Worm (Caenorhabditis elegans) whole organism, L2 larva: ENCODE data around the gene nlp-17.

Source experiments
- Y55F3AM.14 ChIP-seq: fragments of 200-800 bp; sonication (Bioruptor generic); optimal IDR thresholded peaks from 2 replicates; lab custom pipeline; 2018; ENCODE audit warnings: mild to moderate bottlenecking, missing genetic modification characterization, missing compliant biosample characterization
- aly-2 ChIP-seq: fragments of 150-350 bp; optimal IDR thresholded peaks from 2 replicates; lab custom pipeline; 2014; ENCODE audit warnings: missing biosample characterization, missing genetic modification characterization
- blmp-1 ChIP-seq: sonication (generic microtip); optimal IDR thresholded peaks from 2 replicates; lab custom pipeline; 2017; ENCODE audit warnings: missing genetic modification characterization, mild to moderate bottlenecking, missing compliant biosample characterization, antibody characterized with exemption, moderate library complexity; ENCODE audit not compliant: insufficient read depth
- elt-1 ChIP-seq: fragments of 150-350 bp; optimal IDR thresholded peaks from 2 replicates; lab custom pipeline; 2014; ENCODE audit warnings: missing biosample characterization, missing genetic modification characterization
- elt-3 ChIP-seq: sonication (generic microtip); optimal IDR thresholded peaks from 2 replicates; lab custom pipeline; 2017; ENCODE audit warnings: missing biosample characterization, missing genetic modification characterization
- fos-1 ChIP-seq: fragments of 150-350 bp; optimal IDR thresholded peaks from 2 replicates; lab custom pipeline; 2014; ENCODE audit warnings: missing biosample characterization, missing genetic modification characterization
- lsy-2 ChIP-seq, 2 experiments: fragments of 150-350 bp in 1 of 2; sonication (generic microtip) in 1 of 2; optimal IDR thresholded peaks; 2 replicates each; lab custom pipeline; 2014 to 2017; ENCODE audit warnings: missing biosample characterization in 2 of 2, missing genetic modification characterization in 2 of 2
- mdl-1 ChIP-seq, 2 experiments: fragments of 150-350 bp in 1 of 2; sonication (generic microtip) in 1 of 2; optimal IDR thresholded peaks; 2 replicates each; lab custom pipeline; 2017; ENCODE audit warnings: missing biosample characterization in 2 of 2, missing genetic modification characterization in 2 of 2
- nhr-11 ChIP-seq: fragments of 150-350 bp; optimal IDR thresholded peaks from 2 replicates; lab custom pipeline; 2014; ENCODE audit warnings: missing biosample characterization, missing genetic modification characterization
- nhr-129 ChIP-seq: fragments of 150-350 bp; optimal IDR thresholded peaks from 2 replicates; lab custom pipeline; 2014; ENCODE audit warnings: missing biosample characterization, missing genetic modification characterization
- nhr-77 ChIP-seq: fragments of 150-350 bp; optimal IDR thresholded peaks from 2 replicates; lab custom pipeline; 2014; ENCODE audit warnings: missing biosample characterization, missing genetic modification characterization

DNA sequence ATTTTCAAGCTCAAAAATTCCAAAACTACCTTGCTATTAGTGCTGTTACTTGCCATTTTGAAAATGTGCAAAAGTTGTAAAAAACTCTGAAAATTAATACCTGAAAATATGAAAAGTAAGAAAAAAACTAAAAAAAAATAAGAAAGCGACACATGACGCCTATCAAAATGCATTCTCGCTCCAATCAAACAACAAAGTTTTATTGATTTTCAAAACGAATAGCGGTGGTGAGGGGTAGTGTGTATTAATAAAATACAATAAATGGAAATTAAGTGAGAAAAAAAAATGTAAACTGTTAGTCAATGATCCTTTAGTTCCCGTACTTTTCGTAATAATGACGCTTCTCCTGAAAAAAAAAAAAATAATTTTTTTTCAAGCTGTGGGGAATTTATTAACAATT lies 16.2 kb upstream of the nlp-17 start, which contains the start of gene dcap-2:
- no peak for TF ChIP-seq blmp-1
- TF ChIP-seq fos-1 (tag; lab: Kevin White, UChicago) = no peak
- TF ChIP-seq mdl-1 (tag; optimal IDR thresholded peaks at IDR 0.05; lab: Kevin White, UChicago) = no peak
- no peak for TF ChIP-seq nhr-77
- TF ChIP-seq lsy-2 (tag; optimal IDR thresholded peaks at IDR 0.05; lab: Kevin White, UChicago) = peak in 1 of 2 experiments; percentile 56
- no peak for TF ChIP-seq aly-2 (tag; lab: Kevin White, UChicago)
- no peak for TF ChIP-seq Y55F3AM.14 (GFP tag; lab: Kevin White, UChicago)
- no peak for TF ChIP-seq nhr-11 (tag; lab: Kevin White, UChicago)
- no peak for TF ChIP-seq elt-1 (tag; lab: Kevin White, UChicago)
- TF ChIP-seq elt-3 (tag; lab: Kevin White, UChicago) = no peak
- TF ChIP-seq nhr-129 (tag; lab: Kevin White, UChicago) = peak; percentile 2
